Worm (Caenorhabditis elegans) whole organism, early embryonic: Measurements from ENCODE around the gene clec-215.

Source experiments
- B0310.2 ChIP-seq: sonication (generic microtip); optimal IDR thresholded peaks from 2 replicates; lab custom pipeline; 2016; ENCODE audit warnings: mild to moderate bottlenecking, missing genetic modification characterization, missing compliant biosample characterization
- F13C5.2 ChIP-seq: sonication (generic microtip); optimal IDR thresholded peaks from 2 replicates; lab custom pipeline; 2017; ENCODE audit warnings: mild to moderate bottlenecking, missing genetic modification characterization, inconsistent platforms, missing compliant biosample characterization
- aly-1 ChIP-seq: sonication (generic microtip); optimal IDR thresholded peaks from 2 replicates; lab custom pipeline; 2016; ENCODE audit warnings: missing genetic modification characterization, missing compliant biosample characterization
- ama-1 ChIP-seq: fragments of 150-350 bp; optimal IDR thresholded peaks from 2 replicates; lab custom pipeline; 2014
- ceh-13 ChIP-seq: fragments of 200-800 bp; sonication (Bioruptor generic); optimal IDR thresholded peaks from 2 replicates; lab custom pipeline; 2018; ENCODE audit warnings: mild to moderate bottlenecking, missing genetic modification characterization, missing compliant biosample characterization
- ceh-36 ChIP-seq: sonication (generic microtip); optimal IDR thresholded peaks from 2 replicates; lab custom pipeline; 2016; ENCODE audit warnings: missing genetic modification characterization, inconsistent platforms, missing compliant biosample characterization
- ets-7 ChIP-seq: sonication (generic microtip); optimal IDR thresholded peaks from 2 replicates; lab custom pipeline; 2016; ENCODE audit warnings: missing genotype, missing genetic modification characterization, missing compliant biosample characterization
- flt-1 ChIP-seq: fragments of 200-800 bp; sonication (Bioruptor generic); IDR thresholded peaks from 2 replicates; pipeline ENCODE4 v1.3.6; 2022; ENCODE audit warnings: missing genetic modification characterization, missing compliant biosample characterization
- hmbx-1 ChIP-seq: sonication (generic microtip); optimal IDR thresholded peaks from 2 replicates; lab custom pipeline; 2016; ENCODE audit warnings: mild to moderate bottlenecking, missing genetic modification characterization, missing compliant biosample characterization
- hmg-4 ChIP-seq: fragments of 200-800 bp; sonication (Bioruptor generic); optimal IDR thresholded peaks from 2 replicates; lab custom pipeline; 2018; ENCODE audit warnings: mild to moderate bottlenecking, missing genetic modification characterization, missing compliant biosample characterization
- hnd-1 ChIP-seq: sonication (generic microtip); optimal IDR thresholded peaks from 2 replicates; lab custom pipeline; 2016; ENCODE audit warnings: missing genetic modification characterization, missing compliant biosample characterization
- pes-1 ChIP-seq: fragments of 200-800 bp; sonication (Bioruptor generic); IDR thresholded peaks from 2 replicates; pipeline ENCODE4 v1.3.6; 2022; ENCODE audit warnings: missing genetic modification reagents, missing genetic modification characterization, missing compliant biosample characterization
- scrt-1 ChIP-seq: fragments of 200-800 bp; sonication (Bioruptor generic); IDR thresholded peaks from 2 replicates; pipeline ENCODE4 v1.3.6; 2022; ENCODE audit warnings: missing genetic modification characterization, missing compliant biosample characterization
- sea-1 ChIP-seq: fragments of 200-800 bp; sonication (Bioruptor generic); conservative IDR thresholded peaks from 2 replicates; pipeline ENCODE4 v1.3.6; 2022; ENCODE audit warnings: missing genetic modification characterization, missing compliant biosample characterization
- tbx-11 ChIP-seq: fragments of 200-800 bp; sonication (Bioruptor generic); IDR thresholded peaks from 2 replicates; pipeline ENCODE4 v1.3.6; 2022; ENCODE audit warnings: missing genetic modification characterization, missing compliant biosample characterization
- tbx-37 ChIP-seq: fragments of 200-800 bp; sonication (Bioruptor generic); conservative IDR thresholded peaks from 2 replicates; pipeline ENCODE4 v1.3.6; 2022; ENCODE audit warnings: missing genetic modification reagents, missing genetic modification characterization, missing compliant biosample characterization
- tra-4 ChIP-seq: sonication (generic microtip); optimal IDR thresholded peaks from 2 replicates; lab custom pipeline; 2017; ENCODE audit warnings: missing genetic modification characterization, missing compliant biosample characterization

clec-215 gene

ce11 chrV:7612044-7612443, at the start of gene clec-215:
clec-215 (plus strand) TSS chrV:7612344.
- TF ChIP-seq pes-1 (GFP tag; lab: Robert Waterston, UW) (no peak), B0310.2 (tag; lab: Kevin White, UChicago) (no peak), hmbx-1 (no peak), ceh-36 (tag; lab: Kevin White, UChicago) (no peak), hnd-1 (tag; lab: Kevin White, UChicago) (no peak), aly-1 (tag; lab: Kevin White, UChicago) (no peak), tbx-37 (GFP tag; lab: Robert Waterston, UW) (no peak)

ce11 chrV:7562947-7563346, 49.2 kb upstream of the clec-215 start, which contains the start of gene F19F10.1:
F19F10.1 (plus strand) TSS chrV:7563247.
- TF ChIP-seq ceh-36 (tag; lab: Kevin White, UChicago) = no peak

ce11 chrV:7570290-7570689, 41.9 kb upstream of the clec-215 start, which contains the start of gene clec-212:
clec-212 (minus strand) TSS chrV:7570390.
- TF ChIP-seq sea-1 (GFP tag; lab: Robert Waterston, UW) = no peak
- no peak for TF ChIP-seq F13C5.2 (tag; lab: Kevin White, UChicago)
- TF ChIP-seq ceh-36 (tag; lab: Kevin White, UChicago) = no peak
- TF ChIP-seq ceh-13 (GFP tag; lab: Kevin White, UChicago) = no peak
- no peak for TF ChIP-seq aly-1 (tag; lab: Kevin White, UChicago)
- no peak for TF ChIP-seq scrt-1 (GFP tag; lab: Robert Waterston, UW)
- TF ChIP-seq pes-1 (GFP tag; lab: Robert Waterston, UW) = no peak
- no peak for TF ChIP-seq tbx-37 (GFP tag; lab: Robert Waterston, UW)
- no peak for TF ChIP-seq tra-4 (tag; lab: Kevin White, UChicago)
- TF ChIP-seq B0310.2 (tag; lab: Kevin White, UChicago) = no peak
- TF ChIP-seq tbx-11 (GFP tag; lab: Robert Waterston, UW) = no peak

- TF ChIP-seq ama-1 = no peak
- no peak for TF ChIP-seq B0310.2 (tag; lab: Kevin White, UChicago)
- no peak for TF ChIP-seq pes-1 (GFP tag; lab: Robert Waterston, UW)
- TF ChIP-seq hmbx-1 = no peak
- TF ChIP-seq hnd-1 (tag; lab: Kevin White, UChicago) = no peak
- no peak for TF ChIP-seq ceh-13 (GFP tag; lab: Kevin White, UChicago)
- TF ChIP-seq ets-7 = no peak
- TF ChIP-seq aly-1 (tag; lab: Kevin White, UChicago) = no peak
- no peak for TF ChIP-seq scrt-1 (GFP tag; lab: Robert Waterston, UW)
- TF ChIP-seq tbx-37 (GFP tag; lab: Robert Waterston, UW) = no peak
- TF ChIP-seq tra-4 (tag; lab: Kevin White, UChicago) = no peak
- no peak for TF ChIP-seq sea-1 (GFP tag; lab: Robert Waterston, UW)
- TF ChIP-seq hmg-4 = no peak
- no peak for TF ChIP-seq flt-1 (GFP tag; lab: Robert Waterston, UW)
- TF ChIP-seq tbx-11 (GFP tag; lab: Robert Waterston, UW) = no peak
- no peak for TF ChIP-seq ceh-36 (tag; lab: Kevin White, UChicago)
- TF ChIP-seq F13C5.2 (tag; lab: Kevin White, UChicago) = no peak
These were observed 41.2 kb upstream of the clec-215 start, which contains the start of gene F19F10.14 for ce11 chrV:7570955-7571354. F19F10.14 (minus strand) TSS chrV:7571055.

ce11 chrV:7575563-7575962, 36.6 kb upstream of the clec-215 start, which contains the start of the genes snu-66 and ints-9:
snu-66 (minus strand) TSS chrV:7575670.
ints-9 (plus strand) TSS chrV:7575802.
- no peak for TF ChIP-seq hmg-4
- no peak for TF ChIP-seq ceh-13 (GFP tag; lab: Kevin White, UChicago)
- no peak for TF ChIP-seq tra-4 (tag; lab: Kevin White, UChicago)

ce11 chrV:7580378-7580777, 31.8 kb upstream of the clec-215 start, which contains the start of gene ets-6:
ets-6 (minus strand) TSS chrV:7580546.
- no peak for TF ChIP-seq hmg-4
- TF ChIP-seq F13C5.2 (tag; lab: Kevin White, UChicago) = no peak
- no peak for TF ChIP-seq tbx-11 (GFP tag; lab: Robert Waterston, UW)
- TF ChIP-seq ceh-13 (GFP tag; lab: Kevin White, UChicago) = no peak
- TF ChIP-seq pes-1 (GFP tag; lab: Robert Waterston, UW) = no peak
- no peak for TF ChIP-seq tra-4 (tag; lab: Kevin White, UChicago)
- TF ChIP-seq tbx-37 (GFP tag; lab: Robert Waterston, UW) = no peak
- TF ChIP-seq flt-1 (GFP tag; lab: Robert Waterston, UW) = no peak
- no peak for TF ChIP-seq aly-1 (tag; lab: Kevin White, UChicago)
- no peak for TF ChIP-seq ets-7
- no peak for TF ChIP-seq hnd-1 (tag; lab: Kevin White, UChicago)
- TF ChIP-seq scrt-1 (GFP tag; lab: Robert Waterston, UW) = no peak
- no peak for TF ChIP-seq hmbx-1
- no peak for TF ChIP-seq sea-1 (GFP tag; lab: Robert Waterston, UW)
- TF ChIP-seq B0310.2 (tag; lab: Kevin White, UChicago) = no peak

ce11 chrV:7587637-7588036, 24.5 kb upstream of the clec-215 start, which contains the start of the genes F19F10.11 and C50E3.5:
F19F10.11 (minus strand) TSS chrV:7587704.
C50E3.5 (plus strand) TSS chrV:7587996.
- TF ChIP-seq hnd-1 (tag; lab: Kevin White, UChicago) (no peak), F13C5.2 (tag; lab: Kevin White, UChicago) (peak; percentile 34)

- no peak for TF ChIP-seq aly-1 (tag; lab: Kevin White, UChicago)
- TF ChIP-seq ama-1 = no peak
- no peak for TF ChIP-seq flt-1 (GFP tag; lab: Robert Waterston, UW)
- TF ChIP-seq hmbx-1 = no peak
- no peak for TF ChIP-seq hmg-4
- no peak for TF ChIP-seq ceh-13 (GFP tag; lab: Kevin White, UChicago)
These were observed 21.7 kb upstream of the clec-215 start, which contains the start of gene C50E3.6 for ce11 chrV:7590454-7590853. C50E3.6 (minus strand) TSS chrV:7590554.
